Worm (Caenorhabditis elegans) whole organism, midembryonic: ENCODE data around the gene C47A4.3.

Experiments used
- T22C8.4 ChIP-seq: fragments of 200-800 bp; sonication (Bioruptor generic); IDR thresholded peaks from 2 replicates; pipeline ENCODE4 v1.3.6; 2022; ENCODE audit warnings: missing genetic modification characterization, missing compliant biosample characterization
- cog-1 ChIP-seq: sonication (generic microtip); optimal IDR thresholded peaks from 2 replicates; lab custom pipeline; 2016; ENCODE audit warnings: missing genetic modification characterization, missing compliant biosample characterization
- klf-2 ChIP-seq: fragments of 200-800 bp; sonication (Bioruptor generic); conservative IDR thresholded peaks from 2 replicates; pipeline ENCODE4 v1.3.6; 2022; ENCODE audit warnings: missing genetic modification reagents, missing genetic modification characterization, missing compliant biosample characterization
- ztf-23 ChIP-seq: fragments of 200-800 bp; sonication (Bioruptor generic); IDR thresholded peaks from 2 replicates; pipeline ENCODE4 v1.3.6; 2022; ENCODE audit warnings: missing genetic modification reagents, missing genetic modification characterization, missing compliant biosample characterization

DNA sequence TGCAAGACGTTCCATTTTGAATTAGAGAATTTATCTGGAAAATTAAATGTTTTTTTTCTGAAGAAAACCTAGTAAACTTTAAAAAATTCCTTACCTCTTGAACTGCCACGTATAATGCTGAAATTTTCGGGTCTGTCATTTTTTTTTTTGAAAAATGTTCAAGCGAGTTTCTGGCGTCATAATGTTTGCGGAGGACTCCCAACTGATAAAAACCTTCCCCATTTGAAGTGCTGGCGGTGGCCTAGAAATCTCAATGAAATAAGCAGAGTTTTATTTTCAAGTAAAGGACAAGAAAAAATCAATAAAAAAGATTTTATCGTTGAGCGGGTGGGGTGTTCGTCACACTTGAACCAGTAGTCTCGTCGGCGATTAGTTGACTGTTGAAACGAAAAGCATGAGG lies 44.5 kb upstream of the C47A4.3 start, which contains the start of gene icap-1:
- TF ChIP-seq klf-2 (GFP tag; lab: Robert Waterston, UW), result no peak
- TF ChIP-seq ztf-23, result no peak
- TF ChIP-seq cog-1 (tag; lab: Kevin White, UChicago), result no peak
- no peak for TF ChIP-seq T22C8.4 (GFP tag; lab: Robert Waterston, UW)
